Worm (Caenorhabditis elegans): Measurements from ENCODE around the gene slc-17.1.

The slc-17.1 gene

DNA sequence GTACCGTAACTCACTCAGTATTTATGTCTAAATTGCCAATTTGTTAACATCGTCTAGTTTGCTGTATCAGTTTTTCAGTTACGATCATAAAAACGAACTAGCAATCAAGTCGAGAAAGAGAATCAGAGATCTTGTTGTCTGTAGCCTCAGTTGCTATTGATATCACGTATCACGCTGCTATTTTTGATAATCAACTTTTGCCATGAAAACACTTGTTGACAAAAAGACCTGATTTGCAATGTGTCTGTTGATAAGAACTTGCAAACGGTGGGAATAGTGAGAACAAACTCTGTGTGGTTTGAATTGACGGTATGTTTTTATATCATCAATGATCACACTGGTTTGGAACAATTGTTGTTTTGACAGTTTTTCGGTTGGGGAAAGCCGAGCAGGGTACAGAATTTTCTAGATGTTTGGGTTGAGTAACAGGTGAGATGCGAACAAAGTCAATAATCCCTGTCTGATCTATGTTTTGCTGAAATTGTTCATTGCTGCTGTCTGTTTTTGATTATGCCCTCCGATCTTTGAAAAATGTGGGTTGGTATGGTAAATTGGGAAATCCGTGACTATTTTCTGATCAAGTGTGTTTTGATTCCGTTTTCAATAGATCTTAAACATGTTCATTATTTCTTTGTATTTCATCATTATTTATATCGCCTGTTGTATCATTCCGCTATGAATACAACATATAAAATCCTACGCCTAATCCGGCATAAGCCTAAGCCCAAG lies 44.5 kb upstream of the slc-17.1 start:
- TF ChIP-seq pha-4 (tag; optimal IDR thresholded peaks at IDR 0.05) = no peak
- TF ChIP-seq ham-2 (GFP tag; optimal IDR thresholded peaks at IDR 0.05) = no peak
- no peak for TF ChIP-seq bed-3 (GFP tag; optimal IDR thresholded peaks at IDR 0.05)
- no peak for TF ChIP-seq lin-13 (tag; optimal IDR thresholded peaks at IDR 0.05)
- no peak for TF ChIP-seq unc-62 (GFP tag; optimal IDR thresholded peaks at IDR 0.05)
- no peak for TF ChIP-seq lin-32 (GFP tag; optimal IDR thresholded peaks at IDR 0.05)
- no peak for TF ChIP-seq flh-1 (GFP tag; optimal IDR thresholded peaks at IDR 0.05)
- no peak for TF ChIP-seq tbx-8 (GFP tag; optimal IDR thresholded peaks at IDR 0.05)
- no peak for TF ChIP-seq lsy-2 (tag; optimal IDR thresholded peaks at IDR 0.05)
- no peak for TF ChIP-seq ceh-43 (GFP tag; optimal IDR thresholded peaks at IDR 0.05)
- no peak for TF ChIP-seq zip-8 (tag; optimal IDR thresholded peaks at IDR 0.05)
- TF ChIP-seq elt-3 (tag; optimal IDR thresholded peaks at IDR 0.05) = no peak
- TF ChIP-seq nhr-12 (tag; optimal IDR thresholded peaks at IDR 0.05) = no peak
- TF ChIP-seq mep-1 (tag; optimal IDR thresholded peaks at IDR 0.05) = no peak
- TF ChIP-seq drap-1 (GFP tag; optimal IDR thresholded peaks at IDR 0.05) = no peak
- TF ChIP-seq hlh-1 (tag; optimal IDR thresholded peaks at IDR 0.05) = no peak
- no peak for TF ChIP-seq sem-2 (GFP tag; optimal IDR thresholded peaks at IDR 0.05)

DNA sequence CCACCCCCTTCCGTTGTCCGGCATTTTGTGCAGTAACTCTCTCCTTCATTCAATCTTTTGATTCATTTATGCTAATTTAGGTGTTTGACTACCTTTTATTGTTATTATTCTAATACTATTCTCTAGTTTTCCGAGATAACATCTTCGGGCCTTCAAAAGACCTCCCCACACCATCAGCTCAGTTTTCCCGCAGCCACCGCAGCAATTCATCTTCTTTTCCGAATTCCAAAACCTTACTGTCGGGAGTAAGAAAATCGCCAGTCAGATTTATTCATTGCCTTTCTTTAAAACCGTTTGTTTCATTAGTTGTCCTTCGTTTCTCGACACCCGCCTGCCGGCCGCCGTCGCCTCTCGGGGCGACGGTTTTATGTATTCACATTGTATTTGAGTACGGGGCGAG lies 43.4 kb upstream of the slc-17.1 start:
- TF ChIP-seq flh-1 (GFP tag; optimal IDR thresholded peaks at IDR 0.05) = no peak
- TF ChIP-seq ham-2 (GFP tag; optimal IDR thresholded peaks at IDR 0.05) = peak; percentile 7

DNA sequence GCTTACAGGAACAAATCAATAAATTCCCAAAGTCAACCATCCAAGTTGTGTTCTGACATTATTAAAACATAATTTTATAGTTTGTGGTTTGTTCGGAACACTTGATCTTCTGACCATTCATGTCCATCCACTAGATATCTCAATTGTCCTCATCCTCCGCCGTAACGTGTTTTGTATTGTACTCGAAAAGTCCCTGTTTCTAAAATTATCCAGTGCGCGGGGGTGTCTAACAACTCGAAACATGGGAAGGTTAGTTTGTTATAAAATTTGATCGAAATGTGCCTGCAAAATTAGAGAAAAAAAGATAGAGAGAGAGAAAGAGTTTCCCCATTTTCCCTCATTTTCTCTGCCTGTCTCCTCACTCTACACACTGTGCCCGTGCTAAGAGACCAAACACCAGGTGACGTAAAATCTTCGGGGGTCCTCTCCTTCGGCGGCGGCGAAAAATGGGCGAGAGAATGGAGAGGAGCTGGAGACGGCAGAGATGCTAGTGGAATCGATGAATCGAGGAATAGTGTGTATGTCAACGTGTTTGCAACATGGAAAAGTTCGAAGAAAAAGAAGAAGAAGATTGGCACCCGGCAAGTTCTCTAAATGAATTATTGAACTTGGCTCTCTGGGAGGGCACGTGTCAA lies 41.0 kb upstream of the slc-17.1 start:
- TF ChIP-seq M03D4.4 (tag; optimal IDR thresholded peaks at IDR 0.05) (peak; percentile 4), mab-5 (tag; optimal IDR thresholded peaks at IDR 0.05) (no peak), pha-4 (tag; optimal IDR thresholded peaks at IDR 0.05) (peak; percentile 9), sptf-1 (tag; optimal IDR thresholded peaks at IDR 0.05) (peak; percentile 45), cnd-1 (tag; optimal IDR thresholded peaks at IDR 0.05) (peak; percentile 14), sem-2 (GFP tag; optimal IDR thresholded peaks at IDR 0.05) (no peak), mls-2 (tag; optimal IDR thresholded peaks at IDR 0.05) (peak; percentile 14), ham-2 (GFP tag; optimal IDR thresholded peaks at IDR 0.05) (peak; percentile 18), lsy-2 (tag; optimal IDR thresholded peaks at IDR 0.05) (no peak), ces-1 (GFP tag; optimal IDR thresholded peaks at IDR 0.05) (peak; percentile 55), lin-13 (tag; optimal IDR thresholded peaks at IDR 0.05) (no peak), unc-120 (tag; optimal IDR thresholded peaks at IDR 0.05; ENCODE audit: poor library complexity, severe bottlenecking) (peak; percentile 96), nhr-237 (tag; optimal IDR thresholded peaks at IDR 0.05) (peak; percentile 53), unc-62 (GFP tag; optimal IDR thresholded peaks at IDR 0.05) (peak; percentile 84), hlh-1 (tag; optimal IDR thresholded peaks at IDR 0.05) (peak; percentile 90)

DNA sequence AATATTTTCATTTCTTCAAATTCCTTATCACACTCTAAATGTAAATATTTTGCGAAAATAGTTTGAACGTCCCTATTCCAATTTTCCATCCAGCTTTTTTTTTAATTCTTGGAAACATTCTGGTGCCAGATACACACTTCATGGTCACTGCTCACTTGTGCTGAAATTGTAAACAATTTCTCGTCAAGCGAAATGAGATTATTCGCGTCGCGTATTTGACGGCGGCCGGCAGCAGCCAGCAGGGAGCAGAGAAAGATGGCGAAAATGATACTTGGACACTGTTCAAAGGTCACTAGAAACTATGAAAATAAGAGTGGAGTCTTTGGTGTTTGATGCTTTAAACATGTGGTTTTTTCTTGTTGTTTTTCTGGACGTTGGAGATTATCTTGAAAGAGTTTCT lies 39.7 kb upstream of the slc-17.1 start:
- TF ChIP-seq unc-62 (GFP tag; optimal IDR thresholded peaks at IDR 0.05) = no peak
- no peak for TF ChIP-seq lsy-2 (tag; optimal IDR thresholded peaks at IDR 0.05)
- no peak for TF ChIP-seq hlh-1 (tag; optimal IDR thresholded peaks at IDR 0.05)
- TF ChIP-seq ceh-83 (GFP tag; optimal IDR thresholded peaks at IDR 0.05) = no peak

ce11 chrX:17502246-17502645 lies 37.5 kb upstream of the slc-17.1 start:
- TF ChIP-seq blmp-1 (tag; optimal IDR thresholded peaks at IDR 0.05) = no peak
- no peak for TF ChIP-seq elt-1 (tag; optimal IDR thresholded peaks at IDR 0.05; ENCODE audit: borderline replicate concordance, insufficient read depth)
- TF ChIP-seq lin-13 (tag; optimal IDR thresholded peaks at IDR 0.05) = no peak
- TF ChIP-seq mls-2 (tag; optimal IDR thresholded peaks at IDR 0.05) = no peak
- no peak for TF ChIP-seq lsy-2 (tag; optimal IDR thresholded peaks at IDR 0.05)
- TF ChIP-seq nhr-237 (tag; optimal IDR thresholded peaks at IDR 0.05) = no peak

DNA sequence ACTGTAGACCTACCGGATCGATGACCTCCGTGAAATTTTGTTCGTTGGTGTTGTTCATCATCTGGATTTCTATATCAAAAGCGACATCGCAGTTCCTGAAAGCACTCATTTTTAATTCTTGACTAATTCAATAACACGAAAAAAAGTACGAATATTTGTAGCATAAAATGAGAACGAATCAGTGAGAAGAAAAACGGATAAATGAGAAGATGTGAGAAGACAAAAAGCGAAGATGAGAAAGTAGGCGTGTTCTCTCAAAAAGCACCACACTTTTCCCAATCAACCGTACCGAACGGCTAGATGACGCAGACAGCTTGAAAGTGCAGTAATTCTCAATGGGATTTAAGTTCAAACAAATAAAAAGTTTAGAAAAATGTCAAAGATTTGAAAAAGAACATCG lies 22.0 kb upstream of the slc-17.1 start, which contains the start of gene npr-24:
Gene npr-24, minus strand, starts transcription at position 101 of the 400 bp plus-strand sequence.
- no peak for TF ChIP-seq ces-1 (GFP tag; optimal IDR thresholded peaks at IDR 0.05)
- TF ChIP-seq mab-5 (tag; optimal IDR thresholded peaks at IDR 0.05) = no peak
- no peak for TF ChIP-seq cnd-1 (tag; optimal IDR thresholded peaks at IDR 0.05)
- TF ChIP-seq elt-1 (tag; optimal IDR thresholded peaks at IDR 0.05; ENCODE audit: borderline replicate concordance, insufficient read depth) = no peak
- no peak for TF ChIP-seq lsy-2 (tag; optimal IDR thresholded peaks at IDR 0.05)
- no peak for TF ChIP-seq mep-1 (tag; optimal IDR thresholded peaks at IDR 0.05)
- no peak for TF ChIP-seq bed-3 (GFP tag; optimal IDR thresholded peaks at IDR 0.05)
- no peak for TF ChIP-seq nhr-76 (tag; optimal IDR thresholded peaks at IDR 0.05)
- TF ChIP-seq drap-1 (GFP tag; optimal IDR thresholded peaks at IDR 0.05) = no peak
- no peak for TF ChIP-seq nhr-12 (tag; optimal IDR thresholded peaks at IDR 0.05)
- TF ChIP-seq snpc-4 (tag; optimal IDR thresholded peaks at IDR 0.05) = no peak
- no peak for TF ChIP-seq elt-3 (tag; optimal IDR thresholded peaks at IDR 0.05)
- no peak for TF ChIP-seq zip-8 (tag; optimal IDR thresholded peaks at IDR 0.05)
- no peak for TF ChIP-seq sem-2 (GFP tag; optimal IDR thresholded peaks at IDR 0.05)
- no peak for TF ChIP-seq flh-1 (GFP tag; optimal IDR thresholded peaks at IDR 0.05)
- no peak for TF ChIP-seq lin-13 (tag; optimal IDR thresholded peaks at IDR 0.05)
- no peak for TF ChIP-seq ham-2 (GFP tag; optimal IDR thresholded peaks at IDR 0.05)
